Fruit fly (Drosophila melanogaster) Kc167 (cell line): ENCODE results near the gene CG11655.

Source experiments
- psq ChIP-seq: fragments of >200 bp; optimal IDR thresholded peaks from 2 replicates; lab custom pipeline; 2017; ENCODE audit warnings: missing external identifiers
- ttk ChIP-seq: sonication (Bioruptor generic); optimal IDR thresholded peaks from 2 replicates; lab custom pipeline; 2017; ENCODE audit warnings: missing external identifiers

DNA sequence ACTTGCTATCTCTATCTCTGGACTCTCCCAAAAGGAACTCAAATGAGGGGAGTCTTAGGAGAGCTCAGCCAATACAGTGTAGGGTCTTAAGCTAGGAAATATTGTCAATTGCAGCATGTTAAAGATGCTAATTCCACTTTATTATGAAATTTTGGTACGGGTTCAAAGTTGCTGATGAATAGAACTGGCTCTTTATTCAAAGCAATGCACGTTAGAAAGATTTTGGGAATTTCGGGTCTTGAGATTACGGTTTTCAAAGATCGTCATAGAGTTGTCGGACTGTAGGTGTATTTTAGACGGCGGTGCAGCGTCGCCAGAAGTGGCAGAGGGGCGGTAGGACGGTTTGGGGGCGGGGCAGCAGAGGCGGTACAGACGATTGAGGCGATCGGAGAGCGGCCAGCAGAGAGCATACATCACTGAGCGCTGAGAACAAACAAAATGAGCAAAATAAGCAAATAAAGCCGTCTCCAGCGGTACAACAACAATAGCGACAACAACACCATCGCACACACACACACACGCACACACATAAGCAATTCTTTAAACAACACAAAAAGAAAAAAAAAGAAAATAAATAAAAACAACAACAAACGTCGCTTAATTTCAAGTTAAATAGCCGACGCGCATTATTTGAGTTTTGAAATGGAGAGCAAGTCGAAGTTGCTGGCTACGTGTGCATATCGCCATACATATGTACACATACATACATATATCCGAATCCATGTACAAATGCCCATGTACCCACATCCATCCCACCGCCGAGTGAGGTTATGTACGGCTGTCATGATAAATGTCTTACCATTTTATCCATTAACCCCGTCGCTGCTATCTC, 44.4 kb downstream of the CG11655 start:
- TF ChIP-seq psq (lab: Kevin White, UChicago): no peak
- TF ChIP-seq ttk (lab: Kevin White, UChicago): no peak
